Worm (Caenorhabditis elegans) whole organism, mixed stage, embryonic: Measurements from ENCODE around the gene F58B4.7.

Experiments
- M03D4.4 ChIP-seq: sonication (generic microtip); optimal IDR thresholded peaks from 2 replicates; lab custom pipeline; 2017; ENCODE audit warnings: mild to moderate bottlenecking, missing genetic modification characterization, missing compliant biosample characterization
- bed-3 ChIP-seq: fragments of 200-800 bp; sonication (Bioruptor generic); optimal IDR thresholded peaks from 3 replicates; lab custom pipeline; 2018; ENCODE audit warnings: mild to moderate bottlenecking, missing genetic modification characterization, moderate library complexity, missing compliant biosample characterization
- ceh-39 ChIP-seq: fragments of 150-350 bp; optimal IDR thresholded peaks from 2 replicates; lab custom pipeline; 2014; ENCODE audit warnings: missing biosample characterization, missing genetic modification characterization
- ceh-43 ChIP-seq: fragments of 200-800 bp; sonication (Bioruptor generic); optimal IDR thresholded peaks from 2 replicates; lab custom pipeline; 2018; ENCODE audit warnings: mild to moderate bottlenecking, missing genetic modification characterization, moderate library complexity, missing compliant biosample characterization
- ceh-83 ChIP-seq: fragments of 200-800 bp; sonication (Bioruptor generic); optimal IDR thresholded peaks from 2 replicates; lab custom pipeline; 2018; ENCODE audit warnings: mild to moderate bottlenecking, missing genetic modification characterization, missing compliant biosample characterization
- ces-1 ChIP-seq: fragments of 150-350 bp; optimal IDR thresholded peaks from 2 replicates; lab custom pipeline; 2014; ENCODE audit warnings: missing biosample characterization, missing genetic modification reagents, missing genetic modification characterization
- cnd-1 ChIP-seq: fragments of 200-800 bp; sonication (Bioruptor generic); optimal IDR thresholded peaks from 2 replicates; lab custom pipeline; 2018; ENCODE audit warnings: mild to moderate bottlenecking, missing genetic modification characterization, missing compliant biosample characterization
- drap-1 ChIP-seq: fragments of 200-800 bp; sonication (Bioruptor generic); optimal IDR thresholded peaks from 3 replicates; lab custom pipeline; 2018; ENCODE audit warnings: mild to moderate bottlenecking, missing genetic modification characterization, missing compliant biosample characterization
- elt-1 ChIP-seq: sonication (generic microtip); optimal IDR thresholded peaks from 2 replicates; lab custom pipeline; 2017; ENCODE audit warnings: missing genetic modification characterization, mild to moderate bottlenecking, missing compliant biosample characterization, antibody characterized with exemption, moderate library complexity, borderline replicate concordance; ENCODE audit not compliant: insufficient read depth
- flh-1 ChIP-seq: fragments of 200-800 bp; sonication (Bioruptor generic); optimal IDR thresholded peaks from 2 replicates; lab custom pipeline; 2018; ENCODE audit warnings: mild to moderate bottlenecking, missing genetic modification characterization, moderate library complexity, missing compliant biosample characterization
- ham-2 ChIP-seq: fragments of 200-800 bp; sonication (Bioruptor generic); optimal IDR thresholded peaks from 2 replicates; lab custom pipeline; 2018; ENCODE audit warnings: mild to moderate bottlenecking, missing genetic modification characterization, missing compliant biosample characterization
- hlh-1 ChIP-seq: fragments of 150-350 bp; optimal IDR thresholded peaks from 2 replicates; lab custom pipeline; 2014; ENCODE audit warnings: missing biosample characterization, missing genetic modification reagents, missing genetic modification characterization
- lin-13 ChIP-seq: fragments of 150-350 bp; optimal IDR thresholded peaks from 2 replicates; lab custom pipeline; 2014; ENCODE audit warnings: missing biosample characterization, missing genetic modification characterization
- lin-32 ChIP-seq: fragments of 200-800 bp; sonication (Bioruptor generic); optimal IDR thresholded peaks from 2 replicates; lab custom pipeline; 2018; ENCODE audit warnings: mild to moderate bottlenecking, missing genetic modification characterization, missing compliant biosample characterization
- lsy-2 ChIP-seq: fragments of 150-350 bp; optimal IDR thresholded peaks from 2 replicates; lab custom pipeline; 2014; ENCODE audit warnings: missing biosample characterization, missing genetic modification characterization
- mab-5 ChIP-seq: fragments of 150-350 bp; optimal IDR thresholded peaks from 2 replicates; lab custom pipeline; 2014; ENCODE audit warnings: missing biosample characterization, missing genetic modification characterization
- mep-1 ChIP-seq: fragments of 150-350 bp; optimal IDR thresholded peaks from 2 replicates; lab custom pipeline; 2017; ENCODE audit warnings: missing biosample characterization, missing genetic modification reagents, missing genetic modification characterization, inconsistent platforms
- mls-2 ChIP-seq: sonication (generic microtip); optimal IDR thresholded peaks from 2 replicates; lab custom pipeline; 2016; ENCODE audit warnings: mild to moderate bottlenecking, missing genetic modification characterization, moderate library complexity, missing compliant biosample characterization
- nhr-12 ChIP-seq: fragments of 150-350 bp; optimal IDR thresholded peaks from 2 replicates; lab custom pipeline; 2014; ENCODE audit warnings: missing biosample characterization, missing genetic modification characterization
- nhr-2 ChIP-seq: fragments of 150-350 bp; optimal IDR thresholded peaks from 2 replicates; lab custom pipeline; 2014; ENCODE audit warnings: missing biosample characterization, missing genetic modification characterization
- nhr-237 ChIP-seq: fragments of 150-350 bp; optimal IDR thresholded peaks from 2 replicates; lab custom pipeline; 2014; ENCODE audit warnings: missing biosample characterization, missing genetic modification characterization
- nhr-28 ChIP-seq: fragments of 150-350 bp; optimal IDR thresholded peaks from 2 replicates; lab custom pipeline; 2014; ENCODE audit warnings: missing biosample characterization, missing genetic modification characterization
- nhr-76 ChIP-seq: sonication (generic microtip); optimal IDR thresholded peaks from 2 replicates; lab custom pipeline; 2017; ENCODE audit warnings: missing biosample characterization, missing genetic modification characterization
- pha-4 ChIP-seq: fragments of 150-350 bp; optimal IDR thresholded peaks from 2 replicates; lab custom pipeline; 2018; ENCODE audit warnings: missing biosample characterization, missing genetic modification reagents, missing genetic modification characterization
- sem-2 ChIP-seq: fragments of 200-800 bp; sonication (Bioruptor generic); optimal IDR thresholded peaks from 2 replicates; lab custom pipeline; 2018; ENCODE audit warnings: mild to moderate bottlenecking, missing genetic modification characterization, missing compliant biosample characterization
- snpc-4 ChIP-seq: fragments of 150-350 bp; optimal IDR thresholded peaks from 2 replicates; lab custom pipeline; 2014; ENCODE audit warnings: missing biosample characterization, missing genetic modification characterization
- sptf-1 ChIP-seq: sonication (generic microtip); optimal IDR thresholded peaks from 2 replicates; lab custom pipeline; 2017; ENCODE audit warnings: mild to moderate bottlenecking, missing genetic modification characterization, moderate library complexity, missing compliant biosample characterization
- tbx-8 ChIP-seq: fragments of 200-800 bp; sonication (Bioruptor generic); optimal IDR thresholded peaks from 2 replicates; lab custom pipeline; 2018; ENCODE audit warnings: mild to moderate bottlenecking, missing genetic modification characterization, moderate library complexity, missing compliant biosample characterization
- unc-120 ChIP-seq: sonication (generic microtip); optimal IDR thresholded peaks from 2 replicates; lab custom pipeline; 2017; ENCODE audit warnings: missing genetic modification characterization, missing compliant biosample characterization; ENCODE audit not compliant: poor library complexity, severe bottlenecking
- unc-39 ChIP-seq: fragments of 150-350 bp; optimal IDR thresholded peaks from 2 replicates; lab custom pipeline; 2014; ENCODE audit warnings: missing biosample characterization, missing genetic modification characterization
- unc-62 ChIP-seq: fragments of 150-350 bp; optimal IDR thresholded peaks from 2 replicates; lab custom pipeline; 2014; ENCODE audit warnings: missing biosample characterization, missing genetic modification reagents, missing genetic modification characterization
- zip-8 ChIP-seq: fragments of 150-350 bp; optimal IDR thresholded peaks from 2 replicates; lab custom pipeline; 2014; ENCODE audit warnings: missing biosample characterization, missing genetic modification characterization
- ztf-11 ChIP-seq: fragments of 150-350 bp; optimal IDR thresholded peaks from 2 replicates; lab custom pipeline; 2014; ENCODE audit warnings: missing biosample characterization, missing genetic modification characterization

The F58B4.7 gene

DNA sequence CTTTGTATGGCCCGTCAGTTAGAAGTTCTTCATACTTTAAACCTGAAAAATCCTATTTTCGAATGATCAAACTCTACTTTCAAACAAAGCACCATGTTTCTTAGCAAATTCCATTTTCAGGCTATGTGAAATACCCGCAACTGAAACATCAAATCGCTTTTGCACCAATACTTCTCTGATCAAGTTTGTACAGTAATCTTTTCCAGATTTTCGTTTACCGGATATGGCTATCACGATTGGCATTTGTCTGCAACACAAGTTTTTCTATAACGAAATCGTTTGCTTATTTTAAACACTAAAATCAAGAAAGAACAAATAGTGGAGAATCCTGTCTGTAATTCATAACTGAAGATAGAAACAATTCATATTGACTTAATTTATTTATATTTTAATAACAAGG lies 26.8 kb downstream of the F58B4.7 start, which contains the start of gene F32D8.13:
F32D8.13 (minus strand) TSS at position 249 of the 400 bp plus-strand sequence.
- TF ChIP-seq nhr-76 (tag; lab: Kevin White, UChicago) (no peak), unc-62 (GFP tag; lab: Kevin White, UChicago) (no peak), bed-3 (GFP tag; lab: Kevin White, UChicago) (no peak), hlh-1 (tag; lab: Kevin White, UChicago) (no peak), flh-1 (GFP tag; lab: Kevin White, UChicago) (no peak), pha-4 (tag; lab: Kevin White, UChicago) (no peak), M03D4.4 (tag; lab: Kevin White, UChicago) (no peak), unc-120 (tag; lab: Kevin White, UChicago) (no peak), mls-2 (tag; lab: Kevin White, UChicago) (no peak), ceh-39 (no peak), sptf-1 (tag; lab: Kevin White, UChicago) (no peak), nhr-12 (tag; lab: Kevin White, UChicago) (no peak), ces-1 (no peak), sem-2 (GFP tag; lab: Kevin White, UChicago) (no peak), mep-1 (tag; lab: Kevin White, UChicago) (no peak), ceh-83 (GFP tag; lab: Kevin White, UChicago) (no peak)
- TF ChIP-seq, all 35 proteins: peak for 0

DNA sequence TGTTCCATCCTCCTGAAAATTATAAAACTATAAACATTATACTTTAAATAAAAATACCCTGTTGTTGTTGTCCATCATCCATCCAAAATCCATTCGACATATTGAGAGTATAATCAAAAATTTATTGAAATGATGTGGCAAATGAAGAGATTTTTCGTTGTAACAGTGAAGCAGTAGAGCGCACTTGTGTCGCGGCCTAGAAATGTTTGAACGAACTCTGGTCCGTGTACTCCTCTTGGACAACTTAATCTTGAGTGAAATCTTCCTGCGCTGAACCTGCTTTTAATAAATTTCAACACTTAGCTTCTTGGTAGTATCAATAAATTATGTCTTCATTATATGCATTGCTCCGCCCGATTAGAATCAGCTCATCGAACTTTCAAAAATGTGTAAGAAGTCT lies 28.5 kb downstream of the F58B4.7 start, which contains the start of the genes F32D8.14 and F32D8.5:
F32D8.14 (minus strand) TSS at position 188 of the 400 bp plus-strand sequence.
F32D8.5 (plus strand) TSS at position 200 of the 400 bp plus-strand sequence.
- TF ChIP-seq tbx-8: no peak
- peak; percentile 76 for TF ChIP-seq pha-4 (tag; lab: Kevin White, UChicago)
- no peak for TF ChIP-seq ceh-43 (GFP tag; lab: Kevin White, UChicago)
- TF ChIP-seq snpc-4 (tag; lab: Kevin White, UChicago): no peak
- no peak for TF ChIP-seq lin-32 (GFP tag; lab: Kevin White, UChicago)
- TF ChIP-seq mep-1 (tag; lab: Kevin White, UChicago): peak; percentile 60
- peak; percentile 53 for TF ChIP-seq lsy-2
- TF ChIP-seq nhr-237 (tag; lab: Kevin White, UChicago): peak; percentile 69
- no peak for TF ChIP-seq ztf-11
- peak; percentile 47 for TF ChIP-seq sptf-1 (tag; lab: Kevin White, UChicago)
- no peak for TF ChIP-seq unc-39 (tag; lab: Kevin White, UChicago)
- TF ChIP-seq flh-1 (GFP tag; lab: Kevin White, UChicago): no peak
- peak; percentile 37 for TF ChIP-seq elt-1
- no peak for TF ChIP-seq mab-5 (tag; lab: Kevin White, UChicago)
- TF ChIP-seq nhr-76 (tag; lab: Kevin White, UChicago): no peak
- no peak for TF ChIP-seq hlh-1 (tag; lab: Kevin White, UChicago)
- no peak for TF ChIP-seq sem-2 (GFP tag; lab: Kevin White, UChicago)
- TF ChIP-seq ces-1: peak; percentile 65
- peak; percentile 19 for TF ChIP-seq lin-13
- peak; percentile 2 for TF ChIP-seq ceh-39
- TF ChIP-seq cnd-1: peak; percentile 7
- TF ChIP-seq drap-1 (GFP tag; lab: Kevin White, UChicago): no peak
- TF ChIP-seq zip-8 (tag; lab: Kevin White, UChicago): no peak
- TF ChIP-seq unc-62 (GFP tag; lab: Kevin White, UChicago): peak; percentile 47
- no peak for TF ChIP-seq bed-3 (GFP tag; lab: Kevin White, UChicago)

DNA sequence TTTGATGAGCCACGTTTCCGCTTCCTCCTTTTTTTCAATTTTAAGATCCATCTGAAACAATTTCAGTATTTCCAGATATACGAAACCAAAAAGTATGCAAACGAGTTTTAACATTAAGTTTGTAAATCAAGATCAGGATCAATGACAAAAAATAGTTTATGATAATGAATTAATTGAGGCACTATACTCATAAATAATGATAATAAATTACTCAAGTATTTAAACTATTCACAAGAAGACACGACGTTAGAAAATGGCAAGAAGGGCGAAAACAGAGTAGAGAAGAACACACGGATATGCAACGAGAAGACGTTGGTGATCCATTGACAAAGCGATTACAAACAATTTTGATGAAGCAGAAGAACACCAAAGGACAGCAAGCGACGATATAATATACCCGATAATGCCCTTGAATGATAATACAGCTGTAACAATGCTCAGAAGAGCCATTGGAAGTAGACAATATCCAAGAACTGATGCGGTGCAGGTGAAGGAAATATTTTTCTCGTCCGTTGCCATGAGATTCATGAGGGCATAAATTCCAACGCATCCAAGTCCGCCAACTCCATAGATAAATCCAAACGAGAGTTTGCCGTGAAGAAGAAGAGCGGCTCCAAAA lies 29.5 kb downstream of the F58B4.7 start, which contains the start of gene F32D8.4:
F32D8.4 (minus strand) TSS at position 51 of the 619 bp plus-strand sequence.
- TF ChIP-seq ceh-43 (GFP tag; lab: Kevin White, UChicago): no peak
- TF ChIP-seq ztf-11: no peak
- no peak for TF ChIP-seq ceh-83 (GFP tag; lab: Kevin White, UChicago)
- TF ChIP-seq ces-1: no peak
- no peak for TF ChIP-seq tbx-8
- no peak for TF ChIP-seq snpc-4 (tag; lab: Kevin White, UChicago)
- TF ChIP-seq unc-120 (tag; lab: Kevin White, UChicago): no peak
- TF ChIP-seq nhr-2: no peak
- TF ChIP-seq mab-5 (tag; lab: Kevin White, UChicago): no peak
- TF ChIP-seq sptf-1 (tag; lab: Kevin White, UChicago): no peak
- no peak for TF ChIP-seq cnd-1
- no peak for TF ChIP-seq nhr-28 (tag; lab: Kevin White, UChicago)
- no peak for TF ChIP-seq nhr-76 (tag; lab: Kevin White, UChicago)
- no peak for TF ChIP-seq hlh-1 (tag; lab: Kevin White, UChicago)
- no peak for TF ChIP-seq drap-1 (GFP tag; lab: Kevin White, UChicago)
- no peak for TF ChIP-seq sem-2 (GFP tag; lab: Kevin White, UChicago)
- no peak for TF ChIP-seq ham-2
- TF ChIP-seq lin-13: no peak
